Worm (Caenorhabditis elegans) whole organism, L3 larva: Measurements from ENCODE around the gene ric-3.

Experiments
- ceh-82 ChIP-seq: fragments of 150-350 bp; optimal IDR thresholded peaks from 2 replicates; lab custom pipeline; 2014; ENCODE audit warnings: missing biosample characterization, missing genetic modification characterization
- egl-27 ChIP-seq: sonication (generic microtip); optimal IDR thresholded peaks from 4 replicates; lab custom pipeline; 2017; ENCODE audit warnings: missing biosample characterization, missing genetic modification reagents, missing genetic modification characterization
- fkh-10 ChIP-seq: sonication (generic microtip); optimal IDR thresholded peaks from 2 replicates; lab custom pipeline; 2017; ENCODE audit warnings: missing biosample characterization, missing genetic modification reagents, missing genetic modification characterization
- lin-39 ChIP-seq: fragments of 150-350 bp; optimal IDR thresholded peaks from 2 replicates; lab custom pipeline; 2018; ENCODE audit warnings: missing biosample characterization, missing genetic modification reagents, missing genetic modification characterization
- mdl-1 ChIP-seq: fragments of 150-350 bp; optimal IDR thresholded peaks from 2 replicates; lab custom pipeline; 2014; ENCODE audit warnings: missing biosample characterization, missing genetic modification characterization
- nhr-11 ChIP-seq: fragments of 150-350 bp; optimal IDR thresholded peaks from 2 replicates; lab custom pipeline; 2014; ENCODE audit warnings: missing biosample characterization, missing genetic modification characterization
- nhr-237 ChIP-seq: fragments of 150-350 bp; optimal IDR thresholded peaks from 2 replicates; lab custom pipeline; 2014; ENCODE audit warnings: missing biosample characterization, missing genetic modification characterization
- pha-4 ChIP-seq: fragments of 150-350 bp; optimal IDR thresholded peaks from 2 replicates; lab custom pipeline; 2014; ENCODE audit warnings: missing biosample characterization, missing genetic modification reagents, missing genetic modification characterization
- skn-1 ChIP-seq: fragments of 150-350 bp; optimal IDR thresholded peaks from 2 replicates; lab custom pipeline; 2014; ENCODE audit warnings: missing biosample characterization, missing genetic modification characterization
- zag-1 ChIP-seq: fragments of 150-350 bp; optimal IDR thresholded peaks from 2 replicates; lab custom pipeline; 2014; ENCODE audit warnings: missing biosample characterization, missing genetic modification characterization
- ztf-4 ChIP-seq: fragments of 150-350 bp; optimal IDR thresholded peaks from 2 replicates; lab custom pipeline; 2014; ENCODE audit warnings: missing biosample characterization, missing genetic modification characterization

- no peak for TF ChIP-seq zag-1 (tag; lab: Kevin White, UChicago)
- TF ChIP-seq fkh-10 (GFP tag; lab: Kevin White, UChicago): no peak
- no peak for TF ChIP-seq egl-27
- TF ChIP-seq pha-4 (tag; lab: Kevin White, UChicago): no peak
- no peak for TF ChIP-seq nhr-237 (tag; lab: Kevin White, UChicago)
- TF ChIP-seq nhr-11 (tag; lab: Kevin White, UChicago): no peak
- no peak for TF ChIP-seq mdl-1 (tag; lab: Kevin White, UChicago)
- no peak for TF ChIP-seq ceh-82 (tag; lab: Kevin White, UChicago)
- no peak for TF ChIP-seq ztf-4 (tag; lab: Kevin White, UChicago)
- TF ChIP-seq lin-39: no peak
- no peak for TF ChIP-seq skn-1 (tag; lab: Kevin White, UChicago)
Measured at ce11 chrIV:7849235-7849634, 31.2 kb downstream of the ric-3 start.
